Worm (Caenorhabditis elegans): ENCODE data around the gene K08D8.6.

DNA sequence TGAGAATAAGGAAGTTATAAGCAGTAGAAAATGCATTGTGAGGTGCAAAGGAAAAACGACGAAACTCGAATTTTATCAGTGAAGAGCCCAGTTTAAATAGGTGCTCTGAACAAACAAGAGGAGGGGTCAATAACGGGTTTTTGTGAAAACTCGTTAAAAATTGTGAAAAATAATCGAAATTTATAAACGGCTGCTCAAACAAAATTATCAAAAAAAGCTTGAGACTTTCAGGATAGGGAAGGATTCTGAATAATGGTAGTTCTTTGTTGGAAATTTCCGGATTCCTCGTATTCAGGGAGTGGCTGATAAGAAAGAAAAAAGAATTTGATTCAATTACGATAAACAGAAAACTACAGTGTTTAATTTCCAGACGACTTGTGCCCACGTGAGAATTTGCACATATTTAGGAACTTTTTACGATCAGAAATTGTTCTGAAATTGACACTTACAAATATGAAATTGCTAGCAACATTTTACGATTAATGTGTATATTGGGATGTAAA is 18.8 kb downstream of the K08D8.6 start, which contains the start of gene clec-187:
- TF ChIP-seq fkh-8 (tag; optimal IDR thresholded peaks at IDR 0.05) (no peak), unc-130 (tag; optimal IDR thresholded peaks at IDR 0.05) (no peak), C04F5.9 (tag; optimal IDR thresholded peaks at IDR 0.05) (no peak), fkh-10 (GFP tag; optimal IDR thresholded peaks at IDR 0.05) (no peak), nhr-76 (tag; optimal IDR thresholded peaks at IDR 0.05) (no peak), nhr-19 (GFP tag; conservative IDR thresholded peaks at IDR 0.05) (no peak), ztf-11 (tag; optimal IDR thresholded peaks at IDR 0.05) (no peak), lin-15B (tag; optimal IDR thresholded peaks at IDR 0.05) (no peak), elt-3 (tag; optimal IDR thresholded peaks at IDR 0.05) (no peak), mep-1 (tag; optimal IDR thresholded peaks at IDR 0.05) (no peak)

Data from whole organism, L1 larva.